Worm (Caenorhabditis elegans): Measurements from ENCODE around the gene F20A1.8.
A peak's percentile ranks its signal among the peaks of the same experiment; 100 is the strongest.

F20A1.8 gene

DNA sequence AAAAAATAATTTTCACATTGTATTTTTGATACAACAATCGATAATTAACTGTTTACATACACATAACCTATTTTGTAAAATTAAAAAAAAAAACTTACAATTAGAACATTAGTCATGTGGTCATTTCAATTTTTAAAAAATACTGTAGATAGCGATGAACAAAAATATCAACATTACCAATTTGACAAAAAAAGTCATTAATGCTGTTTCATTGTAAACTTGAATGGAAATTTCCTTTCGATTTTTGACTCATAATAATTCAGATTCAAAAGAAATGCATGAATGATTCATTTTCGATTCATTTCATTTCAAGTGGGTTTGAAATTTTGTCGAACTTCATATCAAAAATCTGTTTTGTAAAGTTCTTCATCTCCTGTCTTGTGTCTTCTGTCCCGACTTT is 38.0 kb downstream of the F20A1.8 start, which contains the start of gene C33G8.2:
Gene C33G8.2 (plus strand): TSS at position 301 of the 400 bp plus-strand sequence.
- TF ChIP-seq ctbp-1 (GFP tag; IDR thresholded peaks at IDR 0.05) (no peak), mes-2 (tag; optimal IDR thresholded peaks at IDR 0.05; ENCODE audit: poor library complexity, severe bottlenecking) (no peak)

DNA sequence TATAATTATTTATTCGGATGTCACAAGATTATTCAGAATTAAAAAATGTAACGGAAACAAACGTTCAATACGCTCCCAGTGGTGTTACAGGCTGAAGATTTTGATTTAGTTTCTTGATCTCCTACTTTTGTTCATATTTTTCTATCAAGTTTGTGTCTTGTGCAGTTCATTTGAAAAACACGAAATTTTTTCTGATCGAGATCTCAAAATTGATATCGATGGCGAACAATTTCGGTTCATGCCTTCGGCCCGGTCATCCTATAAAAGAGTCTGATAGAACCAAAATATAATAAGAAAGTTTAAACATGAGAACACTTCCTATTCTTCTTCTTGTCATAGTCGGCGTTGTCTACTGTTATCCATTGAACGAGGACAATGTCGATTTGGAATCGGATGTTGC is 40.1 kb downstream of the F20A1.8 start, which contains the start of gene drd-10:
Gene drd-10 (plus strand): TSS at position 301 of the 400 bp plus-strand sequence.
- TF ChIP-seq lin-38 (GFP tag; IDR thresholded peaks at IDR 0.05) (no peak), ceh-62 (tag; optimal IDR thresholded peaks at IDR 0.05) (no peak), hmg-1.1 (GFP tag; IDR thresholded peaks at IDR 0.05) (no peak), dmd-9 (GFP tag; IDR thresholded peaks at IDR 0.05) (no peak), nhr-25 (tag; optimal IDR thresholded peaks at IDR 0.05; ENCODE audit: borderline replicate concordance, insufficient read depth) (no peak), hif-1 (tag; optimal IDR thresholded peaks at IDR 0.05) (no peak)

DNA sequence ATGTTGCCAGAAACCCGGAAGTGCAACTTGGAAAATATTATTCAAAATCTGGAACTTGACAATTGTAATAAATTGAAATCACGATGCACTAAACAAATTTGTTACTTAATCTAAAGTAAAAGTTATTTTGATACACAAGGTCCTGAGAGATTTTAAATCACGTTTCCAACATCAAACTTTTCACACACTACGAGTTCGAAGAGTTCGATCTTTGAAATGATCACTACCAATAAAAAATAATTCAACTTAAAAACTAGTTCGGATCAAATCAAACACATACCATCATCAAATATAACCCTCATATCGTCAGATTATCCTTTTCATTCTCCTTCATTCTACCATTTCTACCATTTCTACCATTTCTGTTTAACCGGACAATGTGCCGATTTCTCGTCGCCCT is 41.4 kb downstream of the F20A1.8 start, which contains the start of gene spig-10:
Gene spig-10 (plus strand): TSS at position 301 of the 400 bp plus-strand sequence.
- TF ChIP-seq unc-62 (GFP tag; optimal IDR thresholded peaks at IDR 0.05 in 1 of 2) (peak in 1 of 2 experiments; percentile 81), unc-62 (tag; optimal IDR thresholded peaks at IDR 0.05) (no peak), R02D3.7 (tag; optimal IDR thresholded peaks at IDR 0.05) (no peak), ZK337.2 (GFP tag; IDR thresholded peaks at IDR 0.05) (no peak), fos-1 (tag; optimal IDR thresholded peaks at IDR 0.05) (no peak), aly-2 (tag; optimal IDR thresholded peaks at IDR 0.05) (no peak)

DNA sequence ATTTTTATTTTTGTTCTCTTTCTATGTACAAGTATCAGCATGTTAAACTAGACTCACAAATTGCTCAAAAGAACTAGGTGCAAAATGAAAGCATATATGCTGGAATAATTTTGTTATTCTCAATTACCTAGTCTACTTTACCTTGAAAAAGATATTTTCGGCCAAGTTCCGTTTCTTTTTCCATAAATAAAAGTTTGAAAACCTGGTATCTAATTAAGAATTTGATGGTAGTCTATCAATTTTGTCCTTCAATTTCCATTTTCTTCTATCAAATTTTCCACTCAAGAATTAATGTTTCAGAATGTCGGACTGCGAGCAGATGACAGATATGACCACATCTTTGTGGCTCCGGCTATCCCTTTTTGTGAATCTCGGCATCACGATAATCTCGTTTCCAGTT is 43.6 kb downstream of the F20A1.8 start, which contains the start of gene srab-4:
Gene srab-4 (plus strand): TSS at position 301 of the 400 bp plus-strand sequence.
- TF ChIP-seq ceh-28 (tag; optimal IDR thresholded peaks at IDR 0.05) = no peak

DNA sequence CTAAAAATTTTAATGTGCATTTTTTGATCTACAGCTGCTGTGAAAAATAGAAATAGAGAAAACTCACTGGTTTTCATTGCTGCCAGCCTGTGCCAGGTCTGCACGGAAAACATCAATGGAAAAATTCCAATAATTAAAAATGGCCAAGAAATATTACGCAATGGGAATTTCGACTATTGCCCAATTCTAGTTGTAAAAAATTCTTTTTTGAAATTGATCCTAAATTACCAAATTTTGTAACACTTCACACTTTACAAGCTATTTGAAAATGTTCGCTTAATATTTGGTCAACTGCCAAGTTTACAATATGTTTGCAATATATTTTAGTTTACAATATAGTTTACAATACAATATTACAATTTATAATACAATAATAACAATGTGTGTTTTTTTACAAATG is 46.7 kb downstream of the F20A1.8 start:
- TF ChIP-seq dve-1 (tag; optimal IDR thresholded peaks at IDR 0.05; ENCODE audit: insufficient read depth) (peak; percentile 21), daf-16 (GFP tag; optimal IDR thresholded peaks at IDR 0.05) (no peak), daf-16 (tag; optimal IDR thresholded peaks at IDR 0.05) (peak; percentile 50), dmd-6 (GFP tag; IDR thresholded peaks at IDR 0.05) (0 out of 2 replicates have a peak, but pooled peaks have one; percentile 14), T20F7.1 (GFP tag; optimal IDR thresholded peaks at IDR 0.05) (no peak)

DNA sequence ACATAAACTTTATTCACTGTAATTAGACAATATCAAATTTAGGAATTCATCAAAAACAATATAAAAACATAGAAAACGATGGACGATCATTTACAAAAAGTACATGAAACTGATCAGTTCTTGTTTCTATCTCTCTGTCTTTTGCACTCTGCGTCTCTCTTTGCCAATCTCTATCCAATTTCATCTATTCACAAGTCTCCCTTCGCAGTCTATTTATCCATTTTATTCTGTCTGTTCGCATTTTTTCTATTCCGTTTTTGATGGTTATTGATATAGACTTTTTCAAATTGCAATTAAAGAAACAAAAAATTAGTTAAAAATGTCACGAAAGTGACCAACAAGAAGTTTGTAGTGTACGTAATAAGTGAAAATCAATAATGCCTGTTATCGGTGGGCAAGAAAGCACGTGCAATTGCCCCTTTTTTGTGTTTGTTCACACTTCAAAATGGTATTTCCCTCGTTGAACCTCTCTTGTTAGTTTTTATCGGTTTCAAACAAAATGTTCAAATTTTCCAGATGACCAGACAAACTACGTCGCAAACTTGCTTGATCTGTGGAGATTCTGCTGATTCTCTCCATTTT is 49.0 kb downstream of the F20A1.8 start, which contains the start of gene nhr-42:
Gene nhr-42 (plus strand): TSS at position 517 of the 582 bp plus-strand sequence.
- TF ChIP-seq mxl-3 (GFP tag; optimal IDR thresholded peaks at IDR 0.05) (peak; percentile 38), pqm-1 (tag; optimal IDR thresholded peaks at IDR 0.05) (peak; percentile 22), ZK337.2 (GFP tag; IDR thresholded peaks at IDR 0.05) (no peak), mep-1 (tag; optimal IDR thresholded peaks at IDR 0.05) (peak; percentile 20), nhr-28 (tag; optimal IDR thresholded peaks at IDR 0.05) (peak; percentile 79), hlh-11 (tag; optimal IDR thresholded peaks at IDR 0.05) (peak; percentile 52), nhr-6 (tag; optimal IDR thresholded peaks at IDR 0.05) (no peak), lin-1 (GFP tag; IDR thresholded peaks at IDR 0.05) (no peak), tag-97 (GFP tag; IDR thresholded peaks at IDR 0.05) (no peak), lin-39 (tag; optimal IDR thresholded peaks at IDR 0.05) (no peak), rbr-2 (tag; optimal IDR thresholded peaks at IDR 0.05) (no peak), hif-1 (tag; optimal IDR thresholded peaks at IDR 0.05) (peak in 1 of 2 experiments; percentile 57), F49E8.2 (tag; optimal IDR thresholded peaks at IDR 0.05; ENCODE audit: borderline replicate concordance) (no peak), dve-1 (tag; optimal IDR thresholded peaks at IDR 0.05; ENCODE audit: insufficient read depth) (peak; percentile 19), hlh-30 (tag; optimal IDR thresholded peaks at IDR 0.05; ENCODE audit: insufficient read depth) (peak; percentile 39), daf-16 (GFP tag; optimal IDR thresholded peaks at IDR 0.05) (no peak), daf-16 (tag; optimal IDR thresholded peaks at IDR 0.05) (peak; percentile 51), zfp-3 (GFP tag; conservative IDR thresholded peaks at IDR 0.05) (no peak), ztf-7 (tag; optimal IDR thresholded peaks at IDR 0.05) (no peak), aha-1 (tag) (peak; percentile 73), nhr-102 (tag; optimal IDR thresholded peaks at IDR 0.05) (no peak), lsy-2 (tag; optimal IDR thresholded peaks at IDR 0.05) (peak in 1 of 2 experiments; percentile 20), mdl-1 (tag; optimal IDR thresholded peaks at IDR 0.05) (peak in 1 of 2 experiments; percentile 83), dmd-6 (GFP tag; IDR thresholded peaks at IDR 0.05) (peak; percentile 54)
